Worm (Caenorhabditis elegans): ENCODE data around the gene cht-4.

The cht-4 gene

DNA sequence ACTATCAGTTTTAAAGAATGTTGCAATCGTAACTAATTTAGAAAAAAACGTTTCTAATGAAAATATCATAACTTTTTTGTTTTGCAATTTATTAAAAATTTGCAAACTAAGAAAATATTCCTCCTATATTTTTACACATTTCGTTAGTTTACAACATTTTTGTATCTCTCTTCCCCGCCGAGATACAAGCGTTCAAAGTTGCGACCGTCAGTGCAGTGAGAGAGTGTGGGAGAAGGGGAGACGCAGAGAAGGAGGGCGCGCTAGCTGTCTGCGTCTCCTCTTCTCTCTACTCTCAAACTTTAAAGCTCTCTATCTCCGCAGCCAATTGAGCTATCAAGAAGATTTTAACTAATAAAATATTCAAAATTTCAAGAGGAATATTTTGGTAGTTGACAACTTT, 23.1 kb upstream of the cht-4 start:
- TF ChIP-seq pat-9 (tag; optimal IDR thresholded peaks at IDR 0.05) (no peak), pha-2 (tag; optimal IDR thresholded peaks at IDR 0.05) (no peak), che-1 (tag; optimal IDR thresholded peaks at IDR 0.05) (no peak), mec-3 (tag; optimal IDR thresholded peaks at IDR 0.05; ENCODE audit: borderline replicate concordance) (no peak), tbx-7 (tag; optimal IDR thresholded peaks at IDR 0.05) (no peak), hlh-30 (tag; optimal IDR thresholded peaks at IDR 0.05; ENCODE audit: insufficient read depth) (no peak), sox-2 (GFP tag; IDR thresholded peaks at IDR 0.05) (no peak), sdc-2 (tag; optimal IDR thresholded peaks at IDR 0.05) (no peak)

DNA sequence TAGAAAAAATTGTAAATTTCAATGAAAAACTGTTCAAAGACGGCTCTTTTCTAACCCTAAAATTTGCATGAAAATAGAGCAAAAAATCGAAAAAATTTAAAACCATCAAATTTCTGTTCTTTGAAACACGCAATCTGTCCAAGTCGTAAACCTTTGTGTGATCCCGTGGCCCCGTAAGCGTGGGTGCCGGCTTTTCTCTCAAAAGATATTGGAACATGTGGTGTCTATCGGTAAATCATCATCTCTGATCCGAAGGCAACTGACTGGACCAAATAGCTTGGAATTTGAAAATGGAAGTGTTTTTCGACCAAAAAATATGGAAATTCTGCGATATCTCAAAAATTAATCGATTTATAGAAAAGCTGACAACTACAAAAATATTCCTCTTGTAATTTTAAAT, 21.4 kb upstream of the cht-4 start:
- TF ChIP-seq unc-86 (tag; optimal IDR thresholded peaks at IDR 0.05) (no peak), ceh-18 (tag; optimal IDR thresholded peaks at IDR 0.05) (peak; percentile 34)

DNA sequence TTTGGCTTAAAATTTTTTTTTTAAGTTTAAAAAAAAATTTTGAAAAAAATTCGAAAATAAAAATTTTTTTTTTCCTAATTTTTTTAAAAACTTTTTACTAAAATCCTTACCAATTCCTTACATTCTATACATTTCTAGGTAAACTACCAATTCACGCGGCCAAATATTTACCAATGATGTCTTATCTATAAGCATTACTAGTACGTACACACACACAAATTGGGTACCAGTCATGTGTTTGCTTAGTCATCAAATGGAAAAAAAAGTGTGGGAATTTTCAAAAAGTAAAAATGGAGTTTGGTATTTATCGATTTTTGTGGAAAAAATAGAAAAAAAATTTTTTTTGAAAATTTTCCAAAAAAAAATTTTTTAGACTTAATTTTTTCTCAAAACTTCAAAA, 19.3 kb upstream of the cht-4 start, which contains the start of gene Y22D7AR.6:
Gene Y22D7AR.6 (minus strand): TSS at position 134 of the 400 bp plus-strand sequence.
- no peak for TF ChIP-seq T23F11.4 (GFP tag; optimal IDR thresholded peaks at IDR 0.05)
- no peak for TF ChIP-seq rnt-1 (tag; optimal IDR thresholded peaks at IDR 0.05)
- TF ChIP-seq mec-3 (tag; optimal IDR thresholded peaks at IDR 0.05; ENCODE audit: borderline replicate concordance) = no peak
- TF ChIP-seq ceh-48 (tag; optimal IDR thresholded peaks at IDR 0.05) = no peak
- no peak for TF ChIP-seq zip-5 (tag; optimal IDR thresholded peaks at IDR 0.05)
- TF ChIP-seq nhr-11 (tag; optimal IDR thresholded peaks at IDR 0.05) = no peak
- no peak for TF ChIP-seq dmd-4 (tag; optimal IDR thresholded peaks at IDR 0.05; ENCODE audit: borderline replicate concordance)
- no peak for TF ChIP-seq ceh-24 (tag; optimal IDR thresholded peaks at IDR 0.05)
- no peak for TF ChIP-seq tbx-7 (tag; optimal IDR thresholded peaks at IDR 0.05)
- no peak for TF ChIP-seq ceh-34 (tag; optimal IDR thresholded peaks at IDR 0.05)
- no peak for TF ChIP-seq Y22D7AL.16 (tag; optimal IDR thresholded peaks at IDR 0.05)
- no peak for TF ChIP-seq C08G9.2 (tag; optimal IDR thresholded peaks at IDR 0.05)
- no peak for TF ChIP-seq ceh-30 (tag; optimal IDR thresholded peaks at IDR 0.05)
- no peak for TF ChIP-seq nfya-1 (tag; optimal IDR thresholded peaks at IDR 0.05)
- no peak for TF ChIP-seq ahr-1 (tag; optimal IDR thresholded peaks at IDR 0.05)
- TF ChIP-seq elt-4 (tag; optimal IDR thresholded peaks at IDR 0.05) = no peak

DNA sequence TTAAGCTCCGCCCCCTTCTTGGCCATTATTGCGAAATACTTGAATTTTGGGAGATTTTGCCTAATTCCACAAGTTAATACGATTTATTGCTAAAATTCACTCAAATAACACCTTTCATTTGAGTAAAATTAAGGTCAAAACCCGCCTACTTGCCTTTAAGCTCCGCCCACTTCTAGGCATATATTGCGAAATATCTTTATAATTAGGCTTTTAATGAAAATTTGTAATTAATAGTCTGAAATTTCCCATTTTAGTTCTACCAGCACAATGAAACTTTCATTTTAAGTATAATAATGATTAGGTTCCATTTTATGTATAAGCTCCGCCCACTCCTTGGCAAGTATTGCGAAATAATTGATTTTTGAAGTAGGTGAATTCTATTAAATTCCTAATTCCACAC, 17.5 kb upstream of the cht-4 start:
- TF ChIP-seq dve-1 (tag; optimal IDR thresholded peaks at IDR 0.05) = no peak
- no peak for TF ChIP-seq ceh-6 (GFP tag; optimal IDR thresholded peaks at IDR 0.05)
- no peak for TF ChIP-seq ceh-9 (tag; optimal IDR thresholded peaks at IDR 0.05)
- TF ChIP-seq ttx-3 (tag; optimal IDR thresholded peaks at IDR 0.05) = no peak
- no peak for TF ChIP-seq sox-2 (GFP tag; IDR thresholded peaks at IDR 0.05)
- TF ChIP-seq syd-9 (tag; optimal IDR thresholded peaks at IDR 0.05) = no peak
- no peak for TF ChIP-seq pha-2 (tag; optimal IDR thresholded peaks at IDR 0.05)
- TF ChIP-seq lin-11 (tag; optimal IDR thresholded peaks at IDR 0.05) = no peak
- no peak for TF ChIP-seq F13H6.1 (tag; optimal IDR thresholded peaks at IDR 0.05)
- TF ChIP-seq tbx-2 (tag; optimal IDR thresholded peaks at IDR 0.05) = no peak
- no peak for TF ChIP-seq elt-2 (tag; optimal IDR thresholded peaks at IDR 0.05)
- TF ChIP-seq pha-4 (tag; optimal IDR thresholded peaks at IDR 0.05) = no peak
- no peak for TF ChIP-seq sdc-2 (tag; optimal IDR thresholded peaks at IDR 0.05)
- no peak for TF ChIP-seq ceh-19 (GFP tag; optimal IDR thresholded peaks at IDR 0.05)
- no peak for TF ChIP-seq C08G9.2 (tag; optimal IDR thresholded peaks at IDR 0.05)
- TF ChIP-seq ceh-31 (tag; optimal IDR thresholded peaks at IDR 0.05) = no peak
- TF ChIP-seq fkh-10 (GFP tag; optimal IDR thresholded peaks at IDR 0.05) = no peak
- no peak for TF ChIP-seq nhr-232 (tag; optimal IDR thresholded peaks at IDR 0.05)

Measured in whole organism, late embryonic.